Fruit fly (Drosophila melanogaster) whole organism, embryonic: ENCODE results near the gene ago.

Source experiments
- BEAF-32 ChIP-seq: fragments of 200-800 bp; sonication (Bioruptor generic); optimal IDR thresholded peaks from 3 replicates; lab custom pipeline; 2017; ENCODE audit warnings: missing biosample characterization, missing genetic modification characterization, mild to moderate bottlenecking, moderate library complexity, missing genetic modification reagents
- Blimp-1 ChIP-seq: fragments of 200-800 bp; sonication (Bioruptor generic); optimal IDR thresholded peaks from 3 replicates; lab custom pipeline; 2018; ENCODE audit warnings: missing biosample characterization, missing genetic modification characterization, mild to moderate bottlenecking, moderate library complexity, missing genetic modification reagents
- CG10267 ChIP-seq: fragments of 200-800 bp; sonication (Bioruptor generic); optimal IDR thresholded peaks from 2 replicates; lab custom pipeline; 2018; ENCODE audit warnings: missing biosample characterization, mild to moderate bottlenecking, missing genetic modification characterization, moderate library complexity
- CG10565 ChIP-seq: fragments of 200-800 bp; sonication (Bioruptor generic); optimal IDR thresholded peaks from 3 replicates; lab custom pipeline; 2016; ENCODE audit warnings: missing biosample characterization, mild to moderate bottlenecking, missing genetic modification characterization
- CG12155 ChIP-seq: fragments of 200-800 bp; sonication (Bioruptor generic); optimal IDR thresholded peaks from 3 replicates; lab custom pipeline; 2016; ENCODE audit warnings: missing biosample characterization, missing genetic modification characterization
- CG13894 ChIP-seq: fragments of 200-800 bp; sonication (Bioruptor generic); optimal IDR thresholded peaks from 3 replicates; lab custom pipeline; 2018; ENCODE audit warnings: missing biosample characterization, mild to moderate bottlenecking, missing genetic modification characterization, moderate library complexity
- CG14710 ChIP-seq: fragments of 200-800 bp; sonication (Bioruptor generic); optimal IDR thresholded peaks from 3 replicates; lab custom pipeline; 2019; ENCODE audit warnings: missing biosample characterization, mild to moderate bottlenecking, missing genetic modification characterization, moderate library complexity
- CG1603 ChIP-seq: fragments of 200-800 bp; sonication (Bioruptor generic); optimal IDR thresholded peaks from 2 replicates; lab custom pipeline; 2019; ENCODE audit warnings: missing biosample characterization, mild to moderate bottlenecking, missing genetic modification characterization, moderate library complexity
- CG2875 ChIP-seq: fragments of 200-800 bp; sonication (Bioruptor generic); optimal IDR thresholded peaks from 2 replicates; lab custom pipeline; 2017; ENCODE audit warnings: missing biosample characterization, mild to moderate bottlenecking, missing genetic modification characterization, missing genetic modification reagents
- CG3407 ChIP-seq: fragments of 200-800 bp; sonication (Bioruptor generic); optimal IDR thresholded peaks from 2 replicates; lab custom pipeline; 2018; ENCODE audit warnings: missing biosample characterization, mild to moderate bottlenecking, missing genetic modification characterization
- CG34376 ChIP-seq: fragments of 200-800 bp; sonication (Bioruptor generic); optimal IDR thresholded peaks from 2 replicates; lab custom pipeline; 2018; ENCODE audit warnings: missing biosample characterization, mild to moderate bottlenecking, missing genetic modification characterization
- CG4707 ChIP-seq: fragments of 200-800 bp; sonication (Bioruptor generic); optimal IDR thresholded peaks from 2 replicates; lab custom pipeline; 2018; ENCODE audit warnings: missing biosample characterization, mild to moderate bottlenecking, missing genetic modification characterization, moderate library complexity
- CG5245 ChIP-seq: fragments of 200-800 bp; sonication (Bioruptor generic); optimal IDR thresholded peaks from 3 replicates; lab custom pipeline; 2016; ENCODE audit warnings: missing biosample characterization, missing genetic modification characterization
- CG7839 ChIP-seq: fragments of 200-800 bp; sonication (Bioruptor generic); optimal IDR thresholded peaks from 3 replicates; lab custom pipeline; 2018; ENCODE audit warnings: missing biosample characterization, mild to moderate bottlenecking, missing genetic modification characterization, moderate library complexity
- CG8359 ChIP-seq: fragments of 200-800 bp; sonication (Bioruptor generic); optimal IDR thresholded peaks from 2 replicates; lab custom pipeline; 2017; ENCODE audit warnings: missing biosample characterization, mild to moderate bottlenecking, missing genetic modification characterization, borderline replicate concordance
- CG9932 ChIP-seq: fragments of 200-800 bp; sonication (Bioruptor generic); IDR thresholded peaks from 2 replicates; pipeline ENCODE4 v1.3.6; 2022; ENCODE audit warnings: missing biosample characterization, missing genetic modification characterization
- Drgx ChIP-seq: fragments of 200-800 bp; sonication (Bioruptor generic); IDR thresholded peaks from 2 replicates; pipeline ENCODE4 v1.3.6; 2022; ENCODE audit warnings: missing biosample characterization, missing genetic modification characterization
- HLH54F ChIP-seq: fragments of 200-800 bp; sonication (Bioruptor generic); optimal IDR thresholded peaks from 3 replicates; lab custom pipeline; 2016; ENCODE audit warnings: missing biosample characterization, missing genetic modification characterization
- Hey ChIP-seq: fragments of 200-800 bp; sonication (Bioruptor generic); optimal IDR thresholded peaks from 3 replicates; lab custom pipeline; 2018; ENCODE audit warnings: missing biosample characterization, mild to moderate bottlenecking, missing genetic modification characterization
- MTF-1 ChIP-seq: fragments of 200-800 bp; sonication (Bioruptor generic); optimal IDR thresholded peaks from 2 replicates; lab custom pipeline; 2018; ENCODE audit warnings: missing biosample characterization, mild to moderate bottlenecking, missing genetic modification characterization, borderline replicate concordance
- Meics ChIP-seq: fragments of 200-800 bp; sonication (Bioruptor generic); optimal IDR thresholded peaks from 2 replicates; lab custom pipeline; 2017; ENCODE audit warnings: missing biosample characterization, mild to moderate bottlenecking, missing genetic modification characterization
- NC2β ChIP-seq: fragments of 200-800 bp; sonication (Bioruptor generic); optimal IDR thresholded peaks from 2 replicates; lab custom pipeline; 2016; ENCODE audit warnings: missing biosample characterization, missing genetic modification characterization
- Opbp ChIP-seq: fragments of 200-800 bp; sonication (Bioruptor generic); IDR thresholded peaks from 3 replicates; pipeline ENCODE4 v1.3.6; 2022; ENCODE audit warnings: missing biosample characterization, missing genetic modification characterization; ENCODE audit not compliant: partially characterized antibody
- Sox100B ChIP-seq: fragments of 200-800 bp; sonication (Bioruptor generic); optimal IDR thresholded peaks from 3 replicates; lab custom pipeline; 2018; ENCODE audit warnings: missing biosample characterization, mild to moderate bottlenecking, missing genetic modification characterization
- Xrp1 ChIP-seq: fragments of 200-800 bp; sonication (Bioruptor generic); IDR thresholded peaks from 2 replicates; pipeline ENCODE4 v1.3.6; 2022; ENCODE audit warnings: missing biosample characterization, missing genetic modification characterization
- ab ChIP-seq: fragments of 200-800 bp; sonication (Bioruptor generic); optimal IDR thresholded peaks from 2 replicates; lab custom pipeline; 2016; ENCODE audit warnings: missing biosample characterization, missing genetic modification characterization
- amos ChIP-seq: fragments of 200-800 bp; sonication (Bioruptor generic); IDR thresholded peaks from 2 replicates; pipeline ENCODE4 v1.3.6; 2022; ENCODE audit warnings: missing biosample characterization, missing genetic modification characterization; ENCODE audit not compliant: partially characterized antibody
- ash1 ChIP-seq: fragments of 200-800 bp; sonication (Bioruptor generic); optimal IDR thresholded peaks from 2 replicates; lab custom pipeline; 2018; ENCODE audit warnings: missing biosample characterization, mild to moderate bottlenecking, missing genetic modification characterization
- bbx ChIP-seq: fragments of 200-800 bp; sonication (Bioruptor generic); IDR thresholded peaks from 2 replicates; pipeline ENCODE4 v1.3.6; 2022; ENCODE audit warnings: missing biosample characterization, missing genetic modification characterization; ENCODE audit not compliant: partially characterized antibody
- bsh ChIP-seq, 2 experiments: fragments of 200-800 bp; sonication (Bioruptor generic); optimal IDR thresholded peaks; 2 replicates each; lab custom pipeline; 2017 to 2018; ENCODE audit warnings: mild to moderate bottlenecking in 2 of 2, missing biosample characterization in 2 of 2, missing genetic modification characterization in 2 of 2, moderate library complexity in 1 of 2
- cg ChIP-seq: fragments of 200-800 bp; sonication (Bioruptor generic); optimal IDR thresholded peaks from 3 replicates; lab custom pipeline; 2019; ENCODE audit warnings: missing biosample characterization, mild to moderate bottlenecking, missing genetic modification characterization, moderate library complexity
- ci ChIP-seq: fragments of 200-800 bp; sonication (Bioruptor generic); IDR thresholded peaks from 3 replicates; pipeline ENCODE4 v1.3.6; 2022; ENCODE audit warnings: missing biosample characterization, missing genetic modification characterization
- dmrt11E ChIP-seq: fragments of 200-800 bp; sonication (Bioruptor generic); optimal IDR thresholded peaks from 3 replicates; lab custom pipeline; 2018; ENCODE audit warnings: missing biosample characterization, mild to moderate bottlenecking, missing genetic modification characterization, moderate library complexity
- gsb-n ChIP-seq: fragments of 200-800 bp; sonication (Bioruptor generic); optimal IDR thresholded peaks from 3 replicates; lab custom pipeline; 2018; ENCODE audit warnings: missing biosample characterization, mild to moderate bottlenecking, missing genetic modification characterization
- ham ChIP-seq: fragments of 200-800 bp; sonication (Bioruptor generic); IDR thresholded peaks from 2 replicates; pipeline ENCODE4 v1.3.6; 2022; ENCODE audit warnings: missing biosample characterization, missing genetic modification characterization
- kay ChIP-seq: fragments of 200-800 bp; sonication (Bioruptor generic); optimal IDR thresholded peaks from 2 replicates; lab custom pipeline; 2016; ENCODE audit warnings: missing biosample characterization, missing genetic modification characterization
- lab ChIP-seq: fragments of 200-800 bp; sonication (Bioruptor generic); optimal IDR thresholded peaks from 3 replicates; lab custom pipeline; 2017; ENCODE audit warnings: missing biosample characterization, missing genetic modification characterization, mild to moderate bottlenecking, moderate library complexity, missing genetic modification reagents
- lbe ChIP-seq: fragments of 200-800 bp; sonication (Bioruptor generic); optimal IDR thresholded peaks from 2 replicates; lab custom pipeline; 2016; ENCODE audit warnings: missing biosample characterization, mild to moderate bottlenecking, missing genetic modification characterization
- otp ChIP-seq: fragments of 200-800 bp; sonication (Bioruptor generic); IDR thresholded peaks from 3 replicates; pipeline ENCODE4, ENCODE4 v1.3.6; 2022; ENCODE audit warnings: missing biosample characterization, missing genetic modification characterization
- pros ChIP-seq: fragments of 200-800 bp; sonication (Bioruptor generic); optimal IDR thresholded peaks from 3 replicates; lab custom pipeline; 2019; ENCODE audit warnings: missing biosample characterization, mild to moderate bottlenecking, missing genetic modification characterization, moderate library complexity
- rib ChIP-seq: fragments of 200-800 bp; sonication (Bioruptor generic); IDR thresholded peaks from 2 replicates; pipeline ENCODE4 v1.3.6; 2022; ENCODE audit warnings: missing biosample characterization, missing genetic modification characterization
- ro ChIP-seq: fragments of 200-800 bp; sonication (Bioruptor generic); IDR thresholded peaks from 2 replicates; pipeline ENCODE4 v1.3.6; 2022; ENCODE audit warnings: missing biosample characterization, missing genetic modification characterization
- run ChIP-seq: fragments of 200-800 bp; sonication (Bioruptor generic); optimal IDR thresholded peaks from 3 replicates; lab custom pipeline; 2018; ENCODE audit warnings: missing biosample characterization, mild to moderate bottlenecking, missing genetic modification characterization
- sens ChIP-seq: fragments of 200-800 bp; sonication (Bioruptor generic); peaks from one replicate; lab custom pipeline; 2016; ENCODE audit warnings: missing biosample characterization, missing genetic modification characterization
- sr ChIP-seq: fragments of 200-800 bp; sonication (Bioruptor generic); IDR thresholded peaks from 3 replicates; pipeline ENCODE4 v1.3.6; 2022; ENCODE audit warnings: missing biosample characterization, missing genetic modification characterization
- stc ChIP-seq: fragments of 200-800 bp; sonication (Bioruptor generic); IDR thresholded peaks from 2 replicates; pipeline ENCODE4 v1.3.6; 2022; ENCODE audit warnings: missing biosample characterization, missing genetic modification characterization
- tap ChIP-seq: fragments of 200-800 bp; optimal IDR thresholded peaks from 3 replicates; lab custom pipeline; 2019; ENCODE audit warnings: missing biosample characterization, mild to moderate bottlenecking, missing genetic modification characterization, moderate library complexity
- twi ChIP-seq: fragments of 200-800 bp; optimal IDR thresholded peaks from 2 replicates; lab custom pipeline; 2019; ENCODE audit warnings: missing biosample characterization, mild to moderate bottlenecking, missing genetic modification characterization, moderate library complexity

Gene ago

DNA sequence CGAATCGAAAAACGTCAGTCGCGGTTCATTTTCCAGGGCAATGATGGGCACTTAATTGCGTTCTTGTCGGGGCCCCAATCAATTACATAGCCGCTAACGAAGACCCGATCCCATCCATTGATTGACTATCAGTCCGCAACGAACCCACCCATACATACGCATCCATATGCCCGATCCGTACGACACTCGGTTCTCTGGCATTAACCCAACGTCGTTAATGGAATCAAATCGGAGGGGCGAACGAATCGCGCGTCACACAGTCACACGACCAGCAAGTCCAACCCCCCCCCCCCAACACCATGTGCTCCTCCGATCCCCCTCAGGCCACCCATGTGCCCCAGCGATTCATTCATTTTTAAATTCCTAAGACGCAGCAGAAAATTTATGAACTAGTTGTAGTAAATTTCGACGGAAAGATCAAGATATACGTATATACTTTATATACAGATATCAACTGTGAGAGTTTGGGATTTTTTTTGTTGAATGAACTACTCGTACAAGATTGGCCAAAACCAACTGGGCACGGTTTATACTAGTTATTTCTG is 32.8 kb downstream of the ago start (continued):
- no peak for TF ChIP-seq CG10565 (GFP tag; lab: Kevin White, UChicago)
- no peak for TF ChIP-seq ro (GFP tag; lab: Robert Waterston, UW)
- no peak for TF ChIP-seq CG14710 (tag; lab: Kevin White, UChicago)
- TF ChIP-seq twi (tag; lab: Kevin White, UChicago) = peak; percentile 34
- peak; percentile 78 for TF ChIP-seq CG34376 (GFP tag; lab: Kevin White, UChicago)
- TF ChIP-seq otp (GFP tag; lab: Robert Waterston, UW) = 0 out of 3 replicates have a peak, but pooled peaks have one; percentile 50
- TF ChIP-seq CG9932 (GFP tag; lab: Robert Waterston, UW) = peak; percentile 49; the same call in 1 of the 2 replicates
- TF ChIP-seq run = no peak
- peak; percentile 22 for TF ChIP-seq Meics (GFP tag; lab: Kevin White, UChicago)
- no peak for TF ChIP-seq CG12155 (GFP tag; lab: Kevin White, UChicago)
- peak; percentile 49; the same call in 1 of the 2 replicates for TF ChIP-seq rib
- TF ChIP-seq ash1 = no peak
- TF ChIP-seq kay (GFP tag; lab: Kevin White, UChicago) = peak; percentile 52
- 0 out of 3 replicates have a peak, but pooled peaks have one; percentile 43 for TF ChIP-seq ci (GFP tag; lab: Robert Waterston, UW)
- TF ChIP-seq BEAF-32 (GFP tag; lab: Kevin White, UChicago) = no peak
- TF ChIP-seq sr (GFP tag; lab: Robert Waterston, UW) = no peak
- TF ChIP-seq pros (GFP tag; lab: Kevin White, UChicago) = peak; percentile 79
- peak; percentile 34; the same call in 1 of the 2 replicates for TF ChIP-seq amos (GFP tag; lab: Robert Waterston, UW)
- peak; percentile 81 for TF ChIP-seq lab (GFP tag; lab: Kevin White, UChicago)
- TF ChIP-seq gsb-n = peak; percentile 52
- TF ChIP-seq ham (GFP tag; lab: Robert Waterston, UW) = no peak
- peak; percentile 95 for TF ChIP-seq CG13894 (tag; lab: Kevin White, UChicago)
- no peak for TF ChIP-seq bbx (GFP tag; lab: Robert Waterston, UW)
- TF ChIP-seq cg (GFP tag; lab: Kevin White, UChicago) = peak; percentile 70
- peak; percentile 17 for TF ChIP-seq Hey (tag; lab: Kevin White, UChicago)
- TF ChIP-seq NC2β (GFP tag; lab: Kevin White, UChicago) = no peak
- TF ChIP-seq CG5245 (GFP tag; lab: Kevin White, UChicago) = no peak
- TF ChIP-seq Drgx (GFP tag; lab: Robert Waterston, UW) = peak; percentile 38; the same call in 1 of the 2 replicates
- no peak for TF ChIP-seq CG10267

DNA sequence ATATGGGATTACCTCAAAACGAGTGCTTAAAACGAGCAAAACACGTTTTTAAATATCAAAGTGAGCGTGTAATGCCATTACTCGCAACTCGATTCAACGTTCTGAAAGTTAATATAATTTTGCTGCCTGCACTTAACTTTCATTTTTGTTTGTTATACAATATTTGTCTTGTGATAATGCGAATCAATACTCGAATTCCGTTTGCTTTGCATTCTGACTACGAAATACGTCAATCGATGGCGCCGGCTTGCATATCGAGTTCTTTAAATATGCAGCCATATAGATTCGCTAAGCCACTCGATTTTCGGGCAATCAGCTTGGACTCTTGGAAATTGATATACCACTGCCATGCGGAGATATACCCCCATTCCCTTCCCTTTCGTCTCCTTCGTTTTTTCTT is 33.4 kb downstream of the ago start:
- TF ChIP-seq tap = no peak
- TF ChIP-seq lbe = peak; percentile 31
- 0 out of 2 replicates have a peak, but pooled peaks have one; percentile 13 for TF ChIP-seq Xrp1 (GFP tag; lab: Robert Waterston, UW)
- no peak for TF ChIP-seq Opbp (GFP tag; lab: Robert Waterston, UW)
- 0 out of 2 replicates have a peak, but pooled peaks have one; percentile 16 for TF ChIP-seq stc (GFP tag; lab: Robert Waterston, UW)
- peak; percentile 10 for TF ChIP-seq MTF-1 (GFP tag; lab: Kevin White, UChicago)
- TF ChIP-seq CG1603 (tag; lab: Kevin White, UChicago) = peak; percentile 38
- TF ChIP-seq ci (GFP tag; lab: Robert Waterston, UW) = 0 out of 3 replicates have a peak, but pooled peaks have one; percentile 46
- TF ChIP-seq HLH54F (GFP tag; lab: Kevin White, UChicago) = no peak
- no peak for TF ChIP-seq ab (GFP tag; lab: Kevin White, UChicago)
- peak; percentile 40 for TF ChIP-seq sens (GFP tag; lab: Kevin White, UChicago)
- TF ChIP-seq CG2875 (GFP tag; lab: Kevin White, UChicago) = peak; percentile 16
- TF ChIP-seq CG8359 (GFP tag; lab: Kevin White, UChicago) = peak; percentile 26
- peak; percentile 26 for TF ChIP-seq dmrt11E
- peak; percentile 3 for TF ChIP-seq CG4707 (GFP tag; lab: Kevin White, UChicago)
- TF ChIP-seq Blimp-1 (GFP tag; lab: Kevin White, UChicago) = peak; percentile 2
- TF ChIP-seq Sox100B (GFP tag; lab: Kevin White, UChicago) = peak; percentile 22
- peak in 1 of 2 experiments; percentile 21 for TF ChIP-seq bsh (GFP tag; optimal IDR thresholded peaks at IDR 0.05; lab: Kevin White, UChicago)
- TF ChIP-seq CG3407 (GFP tag; lab: Kevin White, UChicago) = peak; percentile 8
- TF ChIP-seq CG7839 = no peak
